Worm (Caenorhabditis elegans) whole organism, young adult: Measurements from ENCODE around the gene C14C11.7.

Experiments used
- F57C9.4 ChIP-seq: sonication (generic microtip); optimal IDR thresholded peaks from 2 replicates; lab custom pipeline; 2017; ENCODE audit warnings: mild to moderate bottlenecking, missing genetic modification characterization, missing compliant biosample characterization
- aptf-3 ChIP-seq: fragments of 200-800 bp; sonication (Bioruptor generic); IDR thresholded peaks from 2 replicates; pipeline ENCODE4 v1.3.6; 2022; ENCODE audit warnings: missing genetic modification characterization, missing compliant biosample characterization
- cebp-1 ChIP-seq, 2 experiments: fragments of 200-800 bp in 1 of 2; sonication (Bioruptor generic) in 1 of 2; sonication (generic microtip) in 1 of 2; IDR thresholded peaks in 1 of 2; optimal IDR thresholded peaks in 1 of 2; 2 replicates each; pipeline versions ENCODE4 v1.3.6 to Lab custom; 2017 to 2022; ENCODE audit warnings: missing compliant biosample characterization in 2 of 2, missing genetic modification characterization in 2 of 2, mild to moderate bottlenecking in 1 of 2, missing genetic modification reagents in 1 of 2, moderate library complexity in 1 of 2
- efl-1 ChIP-seq: fragments of 150-350 bp; optimal IDR thresholded peaks from 2 replicates; lab custom pipeline; 2014; ENCODE audit warnings: missing biosample characterization, missing genetic modification reagents, missing genetic modification characterization
- egl-18 ChIP-seq: fragments of 200-800 bp; sonication (Bioruptor generic); IDR thresholded peaks from 2 replicates; pipeline ENCODE4 v1.3.6; 2022; ENCODE audit warnings: missing genetic modification reagents, missing genetic modification characterization, missing compliant biosample characterization
- lin-35 ChIP-seq, 3 experiments: fragments of 150-350 bp in 2 of 3; sonication (generic microtip) in 1 of 3; optimal IDR thresholded peaks; 2 replicates each; lab custom pipeline; 2014 to 2018; ENCODE audit warnings: missing biosample characterization in 3 of 3, missing genetic modification characterization in 3 of 3, missing genetic modification reagents in 3 of 3
- lsl-1 ChIP-seq: fragments of 200-800 bp; sonication (Bioruptor generic); optimal IDR thresholded peaks from 2 replicates; lab custom pipeline; 2018; ENCODE audit warnings: mild to moderate bottlenecking, missing genetic modification characterization, moderate library complexity, missing compliant biosample characterization
- nfya-1 ChIP-seq: sonication (generic microtip); optimal IDR thresholded peaks from 2 replicates; lab custom pipeline; 2017; ENCODE audit warnings: antibody characterized with exemption, missing compliant biosample characterization, missing genetic modification characterization, borderline replicate concordance; ENCODE audit not compliant: insufficient read depth
- nhr-179 ChIP-seq: sonication (generic microtip); optimal IDR thresholded peaks from 2 replicates; lab custom pipeline; 2016; ENCODE audit warnings: mild to moderate bottlenecking, missing genetic modification characterization, missing compliant biosample characterization
- pha-4 ChIP-seq: fragments of 150-350 bp; sonication (generic microtip); optimal IDR thresholded peaks from 2 replicates; lab custom pipeline; 2014; ENCODE audit warnings: missing biosample characterization, missing genetic modification reagents, missing genetic modification characterization
- snpc-4 ChIP-seq, 5 experiments: fragments of 150-350 bp in 1 of 5; sonication (generic microtip) in 4 of 5; optimal IDR thresholded peaks; 2 replicates each; lab custom pipeline; 2014 to 2018; ENCODE audit warnings: missing genetic modification characterization in 5 of 5, missing biosample characterization in 3 of 5, antibody characterized with exemption in 2 of 5, mild to moderate bottlenecking in 2 of 5, missing compliant biosample characterization in 2 of 5, missing genotype in 2 of 5, moderate library complexity in 2 of 5, missing genetic modification reagents in 1 of 5
- tbx-9 ChIP-seq: sonication (generic microtip); optimal IDR thresholded peaks from 2 replicates; lab custom pipeline; 2016; ENCODE audit warnings: borderline replicate concordance, missing genetic modification characterization, inconsistent platforms, missing compliant biosample characterization

DNA sequence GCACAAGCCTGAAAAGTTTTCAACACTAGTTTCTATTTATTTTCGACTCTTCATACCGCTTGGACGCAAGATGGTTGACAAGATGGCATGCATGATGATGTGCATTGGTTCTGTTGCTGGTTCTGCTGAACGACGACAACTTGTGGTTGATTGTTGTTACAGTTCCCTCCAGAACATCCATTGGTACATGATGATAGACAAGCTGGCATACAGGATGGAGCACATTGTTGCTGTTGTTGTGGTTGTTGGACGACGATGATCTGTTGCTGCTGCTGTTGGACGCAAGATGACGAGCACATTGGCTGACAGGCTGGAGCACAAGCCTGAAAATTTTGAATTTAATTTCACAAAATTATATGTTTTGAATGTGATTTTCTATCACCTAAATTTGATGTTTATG, 6.4 kb upstream of the C14C11.7 start:
- TF ChIP-seq efl-1 (GFP tag; lab: Kevin White, UChicago) (no peak), lsl-1 (GFP tag; lab: Kevin White, UChicago) (no peak), aptf-3 (GFP tag; lab: Robert Waterston, UW) (no peak), pha-4 (tag; lab: Kevin White, UChicago) (no peak), lin-35 (GFP tag; optimal IDR thresholded peaks at IDR 0.05; lab: Kevin White, UChicago) (no peak), F57C9.4 (tag; lab: Kevin White, UChicago) (no peak), nhr-179 (tag; lab: Kevin White, UChicago) (no peak), egl-18 (no peak), tbx-9 (no peak), snpc-4 (GFP tag; optimal IDR thresholded peaks at IDR 0.05; lab: Kevin White, UChicago) (no peak), snpc-4 (tag; optimal IDR thresholded peaks at IDR 0.05; lab: Kevin White, UChicago) (no peak), cebp-1 (GFP tag; IDR thresholded peaks at IDR 0.05; lab: Robert Waterston, UW) (no peak), cebp-1 (tag; optimal IDR thresholded peaks at IDR 0.05; lab: Kevin White, UChicago) (no peak), nfya-1 (tag; lab: Kevin White, UChicago) (no peak)
